Worm (Caenorhabditis elegans): ENCODE data around the gene aff-1.
"Not testable (repeated sequence)": the region's sequence is repeated elsewhere in the genome, so short reads cannot be mapped to it uniquely, and the experiment has no call there.

The aff-1 gene

DNA sequence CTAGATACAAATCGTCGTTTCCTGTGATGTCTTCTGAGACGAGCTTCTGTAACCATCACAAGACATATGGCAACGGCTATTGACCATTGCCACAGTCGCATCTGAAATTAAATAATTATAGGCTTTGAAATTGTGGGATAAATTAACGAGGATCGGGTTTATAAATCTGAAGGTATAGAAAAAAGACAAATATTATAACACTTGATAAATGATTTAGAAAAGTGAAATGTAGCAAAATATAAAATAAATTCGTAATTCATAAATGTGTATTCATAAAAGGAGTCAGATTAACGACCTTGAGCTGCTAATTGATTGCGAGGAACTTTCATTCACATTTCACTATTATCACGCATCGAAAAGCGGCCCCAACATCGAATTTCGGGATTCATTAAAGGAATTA lies at the start of gene aff-1:
Gene aff-1 (minus strand): TSS at position 101 of the 400 bp plus-strand sequence.
- TF ChIP-seq ztf-29 (GFP tag; IDR thresholded peaks at IDR 0.05) = no peak
- TF ChIP-seq T22C8.4 (GFP tag; IDR thresholded peaks at IDR 0.05) = 0 out of 2 replicates have a peak, but pooled peaks have one; percentile 20

ce11 chrII:6913309-6913708 lies 49.8 kb upstream of the aff-1 start, which contains the start of gene cyn-10:
Gene cyn-10 (minus strand): TSS chrII:6913365.
- TF ChIP-seq klf-2 (GFP tag; conservative IDR thresholded peaks at IDR 0.05) (peak; percentile 82), tab-1 (GFP tag; IDR thresholded peaks at IDR 0.05) (no peak), ztf-29 (GFP tag; IDR thresholded peaks at IDR 0.05) (no peak), T22C8.4 (GFP tag; IDR thresholded peaks at IDR 0.05) (no peak), cog-1 (tag; optimal IDR thresholded peaks at IDR 0.05) (peak; percentile 52), med-1 (GFP tag; optimal IDR thresholded peaks at IDR 0.05; ENCODE audit: insufficient read depth) (no peak), ztf-23 (GFP tag; IDR thresholded peaks at IDR 0.05) (peak; percentile 90), flt-1 (GFP tag; IDR thresholded peaks at IDR 0.05) (peak; percentile 92), ref-1 (GFP tag; conservative IDR thresholded peaks at IDR 0.05) (0 out of 2 replicates have a peak, but pooled peaks have one; percentile 42)

- no peak for TF ChIP-seq ref-1 (GFP tag; conservative IDR thresholded peaks at IDR 0.05)
- TF ChIP-seq flt-1 (GFP tag; IDR thresholded peaks at IDR 0.05) = no peak
- no peak for TF ChIP-seq ztf-29 (GFP tag; IDR thresholded peaks at IDR 0.05)
- TF ChIP-seq tab-1 (GFP tag; IDR thresholded peaks at IDR 0.05) = no peak
- no peak for TF ChIP-seq T22C8.4 (GFP tag; IDR thresholded peaks at IDR 0.05)
- no peak for TF ChIP-seq ztf-23 (GFP tag; IDR thresholded peaks at IDR 0.05)
- no peak for TF ChIP-seq cog-1 (tag; optimal IDR thresholded peaks at IDR 0.05)
- no peak for TF ChIP-seq med-1 (GFP tag; optimal IDR thresholded peaks at IDR 0.05; ENCODE audit: insufficient read depth)
- no peak for TF ChIP-seq klf-2 (GFP tag; conservative IDR thresholded peaks at IDR 0.05)
These were observed 46.1 kb upstream of the aff-1 start, which contains the start of gene asm-1 for ce11 chrII:6909568-6910122. Gene asm-1 (plus strand): TSS chrII:6910072.

ce11 chrII:6908689-6909088 lies 45.1 kb upstream of the aff-1 start:
- TF ChIP-seq cog-1 (tag; optimal IDR thresholded peaks at IDR 0.05) (no peak), ztf-23 (GFP tag; IDR thresholded peaks at IDR 0.05) (no peak), ztf-29 (GFP tag; IDR thresholded peaks at IDR 0.05) (no peak), T22C8.4 (GFP tag; IDR thresholded peaks at IDR 0.05) (no peak), flt-1 (GFP tag; IDR thresholded peaks at IDR 0.05) (no peak), med-1 (GFP tag; optimal IDR thresholded peaks at IDR 0.05; ENCODE audit: insufficient read depth) (no peak), klf-2 (GFP tag; conservative IDR thresholded peaks at IDR 0.05) (no peak), ref-1 (GFP tag; conservative IDR thresholded peaks at IDR 0.05) (no peak)

- TF ChIP-seq tab-1, ztf-23, ztf-29 (GFP tag; IDR thresholded peaks at IDR 0.05): not testable (repeated sequence)
These were observed 44.1 kb upstream of the aff-1 start, which contains the start of gene B0252.3 for ce11 chrII:6907657-6908056. Gene B0252.3 (minus strand): TSS chrII:6907757.

DNA sequence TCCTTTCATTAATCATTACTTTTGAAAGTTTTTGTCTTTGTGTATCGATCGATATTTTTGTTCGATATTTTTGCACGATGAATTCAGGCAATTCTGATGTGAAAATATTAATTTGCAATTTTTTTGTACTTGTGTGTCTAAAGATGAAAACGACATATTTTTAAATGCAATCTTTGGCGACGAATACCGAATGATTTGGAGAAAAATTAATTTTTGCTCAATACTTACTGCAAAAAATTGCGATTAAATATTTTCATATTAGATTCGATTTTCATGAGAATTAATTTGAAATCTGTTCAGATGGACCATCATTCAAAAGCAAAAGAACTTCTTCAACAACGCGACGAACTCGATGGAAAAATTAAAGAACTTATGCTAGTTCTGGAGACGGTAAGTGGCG lies 38.2 kb upstream of the aff-1 start, which contains the start of gene psmd-9:
Gene psmd-9 (plus strand): TSS at position 301 of the 400 bp plus-strand sequence.
- TF ChIP-seq ztf-23 (GFP tag; IDR thresholded peaks at IDR 0.05) (no peak), flt-1 (GFP tag; IDR thresholded peaks at IDR 0.05) (no peak), med-1 (GFP tag; optimal IDR thresholded peaks at IDR 0.05; ENCODE audit: insufficient read depth) (no peak), cog-1 (tag; optimal IDR thresholded peaks at IDR 0.05) (no peak), ref-1 (GFP tag; conservative IDR thresholded peaks at IDR 0.05) (no peak), klf-2 (GFP tag; conservative IDR thresholded peaks at IDR 0.05) (no peak), T22C8.4 (GFP tag; IDR thresholded peaks at IDR 0.05) (no peak), tab-1 (GFP tag; IDR thresholded peaks at IDR 0.05) (no peak), ztf-29 (GFP tag; IDR thresholded peaks at IDR 0.05) (no peak)

DNA sequence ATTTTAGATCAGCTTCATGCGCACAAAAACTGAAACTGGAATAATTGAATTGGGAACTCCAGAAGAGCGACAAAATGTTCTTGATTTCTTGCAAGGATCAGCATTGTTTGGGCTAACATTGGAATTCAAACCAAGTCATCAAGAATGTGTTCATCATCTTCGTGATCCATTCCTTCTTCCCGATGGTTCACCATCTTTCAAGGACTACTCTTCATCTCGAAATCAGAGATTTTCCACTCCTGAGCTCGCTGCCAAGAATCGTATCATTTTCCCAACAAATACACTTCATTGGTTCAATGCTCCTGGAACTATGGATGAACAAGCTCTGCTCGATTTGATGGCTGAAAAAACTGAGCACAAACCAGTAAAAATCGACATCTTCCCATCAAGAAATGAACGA lies 37.2 kb upstream of the aff-1 start:
- no peak for TF ChIP-seq ztf-29 (GFP tag; IDR thresholded peaks at IDR 0.05)
- no peak for TF ChIP-seq tab-1 (GFP tag; IDR thresholded peaks at IDR 0.05)
- no peak for TF ChIP-seq flt-1 (GFP tag; IDR thresholded peaks at IDR 0.05)
- no peak for TF ChIP-seq T22C8.4 (GFP tag; IDR thresholded peaks at IDR 0.05)
- no peak for TF ChIP-seq klf-2 (GFP tag; conservative IDR thresholded peaks at IDR 0.05)
- no peak for TF ChIP-seq ref-1 (GFP tag; conservative IDR thresholded peaks at IDR 0.05)
- no peak for TF ChIP-seq cog-1 (tag; optimal IDR thresholded peaks at IDR 0.05)
- no peak for TF ChIP-seq med-1 (GFP tag; optimal IDR thresholded peaks at IDR 0.05; ENCODE audit: insufficient read depth)
- no peak for TF ChIP-seq ztf-23 (GFP tag; IDR thresholded peaks at IDR 0.05)

DNA sequence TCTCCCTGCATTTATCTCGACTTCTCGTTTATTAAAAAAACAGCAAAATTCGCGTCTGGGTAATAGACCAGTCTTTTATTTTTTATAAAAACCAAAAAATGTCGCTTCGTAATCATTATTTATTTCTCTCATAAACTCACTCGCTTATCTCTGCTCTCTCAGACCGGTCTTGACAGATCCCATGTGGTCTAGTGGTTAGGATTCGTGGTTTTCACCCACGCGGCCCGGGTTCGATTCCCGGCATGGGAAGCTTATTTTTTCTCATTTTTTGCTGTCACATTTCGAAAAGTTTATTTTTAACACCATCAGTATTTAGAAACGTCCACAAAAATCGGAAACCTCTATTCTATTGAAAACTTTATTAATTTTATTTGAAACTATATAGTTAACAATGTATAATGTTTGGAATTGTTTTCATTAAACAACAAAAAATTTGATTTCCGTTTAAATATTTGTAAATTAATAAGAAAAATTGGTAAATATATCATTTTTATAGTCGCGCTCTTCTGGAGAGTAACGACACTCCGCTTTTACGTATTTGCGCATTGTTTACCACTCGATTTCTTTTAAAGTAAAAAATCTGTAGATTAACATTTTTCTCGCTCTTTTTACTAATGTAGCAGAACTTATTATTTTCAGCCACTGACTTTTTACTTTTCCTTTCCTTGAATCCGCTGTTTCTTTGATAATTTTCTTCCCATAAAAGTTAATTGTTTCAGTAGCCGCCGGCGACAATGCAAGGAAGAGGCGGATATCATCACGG lies 34.6 kb upstream of the aff-1 start, which contains the start of gene hrpl-1:
Gene hrpl-1 (plus strand): TSS at position 713 of the 763 bp plus-strand sequence.
- peak; percentile 56; the same call in 1 of the 2 replicates for TF ChIP-seq klf-2 (GFP tag; conservative IDR thresholded peaks at IDR 0.05)
- peak; percentile 88 for TF ChIP-seq flt-1 (GFP tag; IDR thresholded peaks at IDR 0.05)
- TF ChIP-seq ztf-23 (GFP tag; IDR thresholded peaks at IDR 0.05) = peak; percentile 65; the same call in 1 of the 2 replicates
- TF ChIP-seq med-1 (GFP tag; optimal IDR thresholded peaks at IDR 0.05; ENCODE audit: insufficient read depth) = peak; percentile 79
- TF ChIP-seq ztf-29 (GFP tag; IDR thresholded peaks at IDR 0.05) = peak; percentile 43; the same call in 1 of the 2 replicates
- TF ChIP-seq cog-1 (tag; optimal IDR thresholded peaks at IDR 0.05) = no peak
- TF ChIP-seq T22C8.4 (GFP tag; IDR thresholded peaks at IDR 0.05) = 0 out of 2 replicates have a peak, but pooled peaks have one; percentile 20
- peak; percentile 74; the same call in 1 of the 2 replicates for TF ChIP-seq tab-1 (GFP tag; IDR thresholded peaks at IDR 0.05)
- TF ChIP-seq ref-1 (GFP tag; conservative IDR thresholded peaks at IDR 0.05) = peak; percentile 57

DNA sequence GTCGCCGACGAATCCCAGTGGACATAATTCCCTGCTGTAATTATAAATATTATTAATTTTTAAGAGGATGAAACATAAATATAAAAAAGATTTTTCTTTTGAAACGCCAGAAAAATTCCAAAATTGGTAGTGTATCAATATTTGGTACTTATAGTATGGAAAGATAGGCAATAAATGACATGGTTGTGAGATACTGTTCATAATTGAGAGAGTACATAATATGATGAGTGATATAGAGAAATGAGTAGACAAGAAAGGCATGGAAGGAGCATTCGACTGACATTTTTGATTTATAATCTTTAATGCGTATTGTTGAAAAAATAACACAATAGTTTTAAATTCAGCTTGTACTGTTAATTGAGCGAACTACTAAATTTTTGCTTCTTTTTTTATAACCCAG lies 34.0 kb upstream of the aff-1 start, which contains the start of gene C44B7.11:
Gene C44B7.11 (minus strand): TSS at position 34 of the 400 bp plus-strand sequence.
- no peak for TF ChIP-seq ztf-29 (GFP tag; IDR thresholded peaks at IDR 0.05)
- no peak for TF ChIP-seq tab-1 (GFP tag; IDR thresholded peaks at IDR 0.05)
- TF ChIP-seq ref-1 (GFP tag; conservative IDR thresholded peaks at IDR 0.05) = no peak
- no peak for TF ChIP-seq flt-1 (GFP tag; IDR thresholded peaks at IDR 0.05)
- no peak for TF ChIP-seq T22C8.4 (GFP tag; IDR thresholded peaks at IDR 0.05)
- TF ChIP-seq klf-2 (GFP tag; conservative IDR thresholded peaks at IDR 0.05) = no peak
- TF ChIP-seq med-1 (GFP tag; optimal IDR thresholded peaks at IDR 0.05; ENCODE audit: insufficient read depth) = no peak

All from whole organism, midembryonic.